Worm (Caenorhabditis elegans) whole organism, young adult: ENCODE results near the gene F57A10.2.
"Not testable (repeated sequence)": the region's sequence is repeated elsewhere in the genome, so short reads cannot be mapped to it uniquely, and the experiment has no call there.

Experiments used
- F22D6.2 ChIP-seq: sonication (generic microtip); optimal IDR thresholded peaks from 2 replicates; lab custom pipeline; 2016; ENCODE audit warnings: mild to moderate bottlenecking, missing genetic modification characterization, missing compliant biosample characterization
- F37B4.10 ChIP-seq: fragments of 200-800 bp; sonication (Bioruptor generic); IDR thresholded peaks from 2 replicates; pipeline ENCODE4 v1.3.6; 2022; ENCODE audit warnings: missing genetic modification characterization, missing compliant biosample characterization
- F39B2.1 ChIP-seq: fragments of 200-800 bp; sonication (Bioruptor generic); IDR thresholded peaks from 2 replicates; pipeline ENCODE4 v1.3.6; 2022; ENCODE audit warnings: missing genetic modification reagents, missing genetic modification characterization, missing compliant biosample characterization
- T07F8.4 ChIP-seq: sonication (generic microtip); optimal IDR thresholded peaks from 2 replicates; lab custom pipeline; 2016; ENCODE audit warnings: mild to moderate bottlenecking, missing genetic modification characterization, moderate library complexity, missing compliant biosample characterization
- ama-1 ChIP-seq, 3 experiments: fragments of 150-350 bp in 1 of 3; sonication (generic microtip) in 2 of 3; optimal IDR thresholded peaks; 2 replicates each; lab custom pipeline; 2014 to 2018; ENCODE audit warnings: missing biosample characterization in 2 of 3, missing genetic modification characterization in 2 of 3, missing genetic modification reagents in 2 of 3
- aptf-2 ChIP-seq: fragments of 200-800 bp; sonication (Bioruptor generic); conservative IDR thresholded peaks from 2 replicates; pipeline ENCODE4 v1.3.6; 2022; ENCODE audit warnings: missing genetic modification reagents, missing genetic modification characterization, missing compliant biosample characterization
- ekl-4 ChIP-seq: fragments of 200-800 bp; sonication (Bioruptor generic); IDR thresholded peaks from 2 replicates; pipeline ENCODE4 v1.3.6; 2022; ENCODE audit warnings: missing genetic modification reagents, missing genetic modification characterization, missing compliant biosample characterization
- lag-1 ChIP-seq: fragments of 200-800 bp; sonication (Bioruptor generic); IDR thresholded peaks from 2 replicates; pipeline ENCODE4 v1.3.6; 2022; ENCODE audit warnings: missing genetic modification reagents, missing genetic modification characterization, missing compliant biosample characterization
- nfya-2 ChIP-seq: fragments of 200-800 bp; sonication (Bioruptor generic); IDR thresholded peaks from 2 replicates; pipeline ENCODE4 v1.3.6; 2022; ENCODE audit warnings: missing genetic modification reagents, missing genetic modification characterization, missing compliant biosample characterization
- tbx-9 ChIP-seq: sonication (generic microtip); optimal IDR thresholded peaks from 2 replicates; lab custom pipeline; 2016; ENCODE audit warnings: borderline replicate concordance, missing genetic modification characterization, inconsistent platforms, missing compliant biosample characterization
- ztf-22 ChIP-seq: fragments of 200-800 bp; sonication (Bioruptor generic); optimal IDR thresholded peaks from 2 replicates; lab custom pipeline; 2018; ENCODE audit warnings: mild to moderate bottlenecking, missing genetic modification characterization, moderate library complexity, missing compliant biosample characterization

DNA sequence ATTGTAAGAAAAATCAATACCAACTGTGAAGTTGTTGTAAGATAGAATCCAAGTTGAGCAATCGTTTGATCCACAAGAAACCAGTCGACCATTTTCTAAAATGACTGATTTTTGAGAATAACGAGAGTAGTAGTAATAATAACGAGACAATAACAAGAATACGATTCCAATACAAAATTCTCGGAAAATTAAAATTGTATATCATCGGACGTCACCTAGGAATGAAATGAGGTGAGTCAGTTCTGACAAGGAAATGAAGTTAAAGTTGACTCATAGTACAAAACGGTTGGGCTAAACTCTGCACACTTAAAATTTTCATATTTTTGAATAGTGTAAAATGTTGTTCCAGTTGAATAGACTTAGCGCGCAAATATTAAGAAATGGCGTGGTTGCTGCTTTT is 22.0 kb upstream of the F57A10.2 start, which contains the start of gene str-19:
- not testable (repeated sequence) for TF ChIP-seq F39B2.1; nfya-2 (GFP tag; lab: Robert Waterston, UW); T07F8.4 (tag; lab: Kevin White, UChicago); F22D6.2 (tag; lab: Kevin White, UChicago); lag-1 (GFP tag; lab: Robert Waterston, UW); ztf-22 (GFP tag; lab: Kevin White, UChicago); F37B4.10 (GFP tag; lab: Robert Waterston, UW); tbx-9 (tag; lab: Kevin White, UChicago); ama-1 (optimal IDR thresholded peaks at IDR 0.05; lab: Kevin White, UChicago); ama-1 (GFP tag; optimal IDR thresholded peaks at IDR 0.05; lab: Kevin White, UChicago); ekl-4 (GFP tag; lab: Robert Waterston, UW); aptf-2 (GFP tag; lab: Robert Waterston, UW)
